Fruit fly (Drosophila melanogaster): ENCODE data around the gene Arts.

The Arts gene

dm6 chr3L:16580049-16580448, 22.6 kb upstream of the Arts start, which contains the start of gene nxf2 (continued):
- TF ChIP-seq BEAF-32 (GFP tag; optimal IDR thresholded peaks at IDR 0.05) (peak; percentile 61), ems (GFP tag; optimal IDR thresholded peaks at IDR 0.05) (no peak), Hr51 (GFP tag; optimal IDR thresholded peaks at IDR 0.05) (no peak), Pdp1 (GFP tag; optimal IDR thresholded peaks at IDR 0.05) (no peak), knrl (GFP tag; IDR thresholded peaks at IDR 0.05; ENCODE audit: partially characterized antibody) (peak; percentile 57; the same call in 2 of the 3 replicates), sd (tag; optimal IDR thresholded peaks at IDR 0.05) (no peak), grau (tag; optimal IDR thresholded peaks at IDR 0.05) (no peak), CG42726 (GFP tag; IDR thresholded peaks at IDR 0.05; ENCODE audit: partially characterized antibody) (no peak), NC2β (GFP tag; optimal IDR thresholded peaks at IDR 0.05) (no peak), CTCF (GFP tag; optimal IDR thresholded peaks at IDR 0.05) (no peak), CG16863 (GFP tag; optimal IDR thresholded peaks at IDR 0.05) (no peak), Nf-YB (GFP tag; optimal IDR thresholded peaks at IDR 0.05) (no peak), CG5180 (GFP tag; optimal IDR thresholded peaks at IDR 0.05) (no peak), Meics (GFP tag; optimal IDR thresholded peaks at IDR 0.05) (no peak), kah (GFP tag; optimal IDR thresholded peaks at IDR 0.05) (no peak), bigmax (GFP tag; optimal IDR thresholded peaks at IDR 0.05) (no peak), CG11723 (GFP tag; optimal IDR thresholded peaks at IDR 0.05) (no peak), Dref (GFP tag; IDR thresholded peaks at IDR 0.05) (peak; percentile 38; the same call in 1 of the 2 replicates), CG17912 (GFP tag; optimal IDR thresholded peaks at IDR 0.05) (no peak), cato (GFP tag; optimal IDR thresholded peaks at IDR 0.05; ENCODE audit: borderline replicate concordance) (no peak), CG11504 (tag; optimal IDR thresholded peaks at IDR 0.05) (no peak), trem (tag; optimal IDR thresholded peaks at IDR 0.05) (peak; percentile 19), Opbp (GFP tag; IDR thresholded peaks at IDR 0.05; ENCODE audit: partially characterized antibody) (no peak; the same call in 2 of the 3 replicates), CG14710 (tag; optimal IDR thresholded peaks at IDR 0.05) (peak; percentile 12), gro (GFP tag; optimal IDR thresholded peaks at IDR 0.05) (no peak), Bteb2 (GFP tag; optimal IDR thresholded peaks at IDR 0.05) (no peak), CG17829 (tag; optimal IDR thresholded peaks at IDR 0.05) (no peak), hbn (GFP tag; IDR thresholded peaks at IDR 0.05; ENCODE audit: partially characterized antibody) (peak; percentile 44; the same call in 1 of the 2 replicates), yki (optimal IDR thresholded peaks at IDR 0.05) (no peak), HLH4C (GFP tag; IDR thresholded peaks at IDR 0.05; ENCODE audit: partially characterized antibody) (0 out of 3 replicates have a peak, but pooled peaks have one; percentile 28), CG6689 (GFP tag; IDR thresholded peaks at IDR 0.05) (no peak), croc (GFP tag; conservative IDR thresholded peaks at IDR 0.05) (no peak), pzg (GFP tag; optimal IDR thresholded peaks at IDR 0.05) (no peak), CG10565 (GFP tag; optimal IDR thresholded peaks at IDR 0.05) (no peak), bab2 (GFP tag; optimal IDR thresholded peaks at IDR 0.05) (no peak), CG4424 (GFP tag; optimal IDR thresholded peaks at IDR 0.05) (no peak), unpg (GFP tag; optimal IDR thresholded peaks at IDR 0.05) (no peak), slbo (GFP tag; IDR thresholded peaks at IDR 0.05) (no peak), Eip74EF (GFP tag; optimal IDR thresholded peaks at IDR 0.05) (no peak), hkb (optimal IDR thresholded peaks at IDR 0.05) (no peak), hkb (GFP tag; IDR thresholded peaks at IDR 0.05) (no peak), sens (GFP tag) (peak; percentile 83), CG10979 (tag; optimal IDR thresholded peaks at IDR 0.05) (no peak), lbe (GFP tag; optimal IDR thresholded peaks at IDR 0.05) (peak; percentile 10), maf-S (GFP tag; optimal IDR thresholded peaks at IDR 0.05) (no peak), CG8089 (GFP tag; optimal IDR thresholded peaks at IDR 0.05) (no peak), Hmr (GFP tag; optimal IDR thresholded peaks at IDR 0.05) (no peak), D19A (tag; optimal IDR thresholded peaks at IDR 0.05) (no peak), CG3995 (GFP tag; optimal IDR thresholded peaks at IDR 0.05) (no peak), dysf (GFP tag; IDR thresholded peaks at IDR 0.05) (no peak), CG17802 (tag; optimal IDR thresholded peaks at IDR 0.05) (no peak)

Data from whole organism, embryonic.